Fruit fly (Drosophila melanogaster) whole organism, embryonic: Measurements from ENCODE around the gene CG9107.

Experiments used
- Abd-B ChIP-seq: fragments of 200-800 bp; sonication (Bioruptor generic); optimal IDR thresholded peaks from 2 replicates; lab custom pipeline; 2018; ENCODE audit warnings: missing biosample characterization, mild to moderate bottlenecking, missing genetic modification characterization, moderate library complexity
- Adf1 ChIP-seq: fragments of 200-800 bp; sonication (Bioruptor generic); IDR thresholded peaks from 2 replicates; pipeline ENCODE4 v1.3.6; 2022; ENCODE audit warnings: missing biosample characterization, missing genetic modification characterization
- Bdp1 ChIP-seq: fragments of 200-800 bp; sonication (Bioruptor generic); optimal IDR thresholded peaks from 3 replicates; lab custom pipeline; 2016; ENCODE audit warnings: missing biosample characterization, missing genetic modification characterization
- CG10543 ChIP-seq: fragments of 200-800 bp; sonication (Bioruptor generic); optimal IDR thresholded peaks from 3 replicates; lab custom pipeline; 2017; ENCODE audit warnings: missing biosample characterization, mild to moderate bottlenecking, missing genetic modification characterization, moderate library complexity
- CG10959 ChIP-seq: fragments of 200-800 bp; sonication (Bioruptor generic); IDR thresholded peaks from 2 replicates; pipeline ENCODE4 v1.3.6; 2022; ENCODE audit warnings: missing biosample characterization, missing genetic modification characterization
- CG11696 ChIP-seq: fragments of 200-800 bp; sonication (Bioruptor generic); IDR thresholded peaks from 2 replicates; pipeline ENCODE4 v1.3.6; 2022; ENCODE audit warnings: missing biosample characterization, missing genetic modification characterization
- CG12104 ChIP-seq: fragments of 200-800 bp; sonication (Bioruptor generic); optimal IDR thresholded peaks from 3 replicates; lab custom pipeline; 2016; ENCODE audit warnings: missing biosample characterization, missing genetic modification characterization
- CG14710 ChIP-seq: fragments of 200-800 bp; sonication (Bioruptor generic); optimal IDR thresholded peaks from 3 replicates; lab custom pipeline; 2019; ENCODE audit warnings: missing biosample characterization, mild to moderate bottlenecking, missing genetic modification characterization, moderate library complexity
- CG1529 ChIP-seq: fragments of 200-800 bp; sonication (Bioruptor generic); optimal IDR thresholded peaks from 3 replicates; lab custom pipeline; 2018; ENCODE audit warnings: missing biosample characterization, missing genetic modification characterization
- CG15479 ChIP-seq: fragments of 200-800 bp; sonication (Bioruptor generic); optimal IDR thresholded peaks from 3 replicates; lab custom pipeline; 2019; ENCODE audit warnings: missing biosample characterization, mild to moderate bottlenecking, missing genetic modification characterization, moderate library complexity
- CG16863 ChIP-seq: fragments of 200-800 bp; sonication (Bioruptor generic); optimal IDR thresholded peaks from 3 replicates; lab custom pipeline; 2016; ENCODE audit warnings: missing biosample characterization, missing genetic modification characterization
- CG17361 ChIP-seq: fragments of 200-800 bp; sonication (Bioruptor generic); IDR thresholded peaks from 3 replicates; pipeline ENCODE4 v1.3.6; 2022; ENCODE audit warnings: missing biosample characterization, missing genetic modification characterization
- CG2199 ChIP-seq: fragments of 200-800 bp; sonication (Bioruptor generic); IDR thresholded peaks from 3 replicates; pipeline ENCODE4 v1.3.6; 2022; ENCODE audit warnings: missing biosample characterization, missing genetic modification characterization
- CG2712 ChIP-seq: fragments of 200-800 bp; optimal IDR thresholded peaks from 3 replicates; lab custom pipeline; 2019; ENCODE audit warnings: missing biosample characterization, mild to moderate bottlenecking, missing genetic modification characterization, moderate library complexity
- CG31388 ChIP-seq: fragments of 200-800 bp; sonication (Bioruptor generic); optimal IDR thresholded peaks from 2 replicates; lab custom pipeline; 2016; ENCODE audit warnings: missing biosample characterization, missing genetic modification characterization
- CG33557 ChIP-seq: fragments of 200-800 bp; sonication (Bioruptor generic); optimal IDR thresholded peaks from 2 replicates; lab custom pipeline; 2019; ENCODE audit warnings: missing biosample characterization, mild to moderate bottlenecking, missing genetic modification characterization, moderate library complexity
- CG3995 ChIP-seq: fragments of 200-800 bp; sonication (Bioruptor generic); optimal IDR thresholded peaks from 3 replicates; lab custom pipeline; 2016; ENCODE audit warnings: missing biosample characterization, missing genetic modification characterization
- CG4282 ChIP-seq: fragments of 200-800 bp; sonication (Bioruptor generic); optimal IDR thresholded peaks from 2 replicates; lab custom pipeline; 2016; ENCODE audit warnings: missing biosample characterization, missing genetic modification characterization
- CG4328 ChIP-seq: fragments of 200-800 bp; sonication (Bioruptor generic); optimal IDR thresholded peaks from 3 replicates; lab custom pipeline; 2017; ENCODE audit warnings: missing biosample characterization, missing genetic modification reagents, missing genetic modification characterization
- CG4360 ChIP-seq: fragments of 200-800 bp; sonication (Bioruptor generic); IDR thresholded peaks from 2 replicates; pipeline ENCODE4 v1.3.6; 2022; ENCODE audit warnings: missing biosample characterization, missing genetic modification characterization
- CG8944 ChIP-seq: fragments of 200-800 bp; sonication (Bioruptor generic); optimal IDR thresholded peaks from 3 replicates; lab custom pipeline; 2016; ENCODE audit warnings: missing biosample characterization, missing genetic modification characterization
- Camta ChIP-seq: fragments of 200-800 bp; sonication (Bioruptor generic); optimal IDR thresholded peaks from 2 replicates; lab custom pipeline; 2016; ENCODE audit warnings: missing biosample characterization, missing genetic modification characterization
- Dbx ChIP-seq: fragments of 200-800 bp; sonication (Bioruptor generic); IDR thresholded peaks from 3 replicates; pipeline ENCODE4 v1.3.6; 2022; ENCODE audit warnings: missing biosample characterization, missing genetic modification characterization
- Hey ChIP-seq: fragments of 200-800 bp; sonication (Bioruptor generic); optimal IDR thresholded peaks from 3 replicates; lab custom pipeline; 2018; ENCODE audit warnings: missing biosample characterization, mild to moderate bottlenecking, missing genetic modification characterization
- Hr3 ChIP-seq: fragments of 200-800 bp; sonication (Bioruptor generic); optimal IDR thresholded peaks from 3 replicates; lab custom pipeline; 2016; ENCODE audit warnings: missing biosample characterization, missing genetic modification characterization
- Lhr ChIP-seq: fragments of 200-800 bp; sonication (Bioruptor generic); optimal IDR thresholded peaks from 3 replicates; lab custom pipeline; 2017; ENCODE audit warnings: mild to moderate bottlenecking, missing biosample characterization, missing genetic modification reagents, missing genetic modification characterization
- Med ChIP-seq: fragments of 200-800 bp; sonication (Bioruptor generic); peaks from one replicate; lab custom pipeline; 2016; ENCODE audit warnings: missing biosample characterization, missing genetic modification characterization, mild to moderate bottlenecking, inconsistent platforms, moderate library complexity
- NC2α ChIP-seq: fragments of 200-800 bp; sonication (Bioruptor generic); optimal IDR thresholded peaks from 2 replicates; lab custom pipeline; 2016; ENCODE audit warnings: missing biosample characterization, missing genetic modification characterization
- NfI ChIP-seq: fragments of 200-800 bp; sonication (Bioruptor generic); optimal IDR thresholded peaks from 3 replicates; lab custom pipeline; 2018; ENCODE audit warnings: missing biosample characterization, mild to moderate bottlenecking, missing genetic modification characterization, moderate library complexity
- Pdp1 ChIP-seq, 2 experiments: fragments of 200-800 bp; sonication (Bioruptor generic); optimal IDR thresholded peaks; 3 replicates each; lab custom pipeline; 2016; ENCODE audit warnings: missing biosample characterization in 2 of 2, missing genetic modification characterization in 2 of 2, mild to moderate bottlenecking in 1 of 2, moderate library complexity in 1 of 2
- Rx ChIP-seq: fragments of 200-800 bp; sonication (Bioruptor generic); IDR thresholded peaks from 2 replicates; pipeline ENCODE4 v1.3.6; 2022; ENCODE audit warnings: missing biosample characterization, missing genetic modification characterization
- TFAM ChIP-seq: fragments of 200-800 bp; sonication (Bioruptor generic); optimal IDR thresholded peaks from 2 replicates; lab custom pipeline; 2017; ENCODE audit warnings: missing biosample characterization, missing genetic modification characterization, inconsistent platforms
- br ChIP-seq: fragments of >200 bp; optimal IDR thresholded peaks from 2 replicates; lab custom pipeline; 2017
- btn ChIP-seq: fragments of 200-800 bp; sonication (Bioruptor generic); optimal IDR thresholded peaks from 2 replicates; lab custom pipeline; 2016; ENCODE audit warnings: missing biosample characterization, missing genetic modification characterization
- cg ChIP-seq: fragments of 200-800 bp; sonication (Bioruptor generic); optimal IDR thresholded peaks from 3 replicates; lab custom pipeline; 2019; ENCODE audit warnings: missing biosample characterization, mild to moderate bottlenecking, missing genetic modification characterization, moderate library complexity
- dysf ChIP-seq: fragments of 200-800 bp; sonication (Bioruptor generic); IDR thresholded peaks from 3 replicates; pipeline ENCODE4 v1.3.6; 2022; ENCODE audit warnings: missing biosample characterization, missing genetic modification characterization
- exex ChIP-seq: fragments of 200-800 bp; sonication (Bioruptor generic); optimal IDR thresholded peaks from 4 replicates; lab custom pipeline; 2018; ENCODE audit warnings: missing biosample characterization, mild to moderate bottlenecking, missing genetic modification characterization, moderate library complexity
- ken ChIP-seq: fragments of 200-800 bp; sonication (Bioruptor generic); IDR thresholded peaks from 3 replicates; pipeline ENCODE4 v1.3.6; 2022; ENCODE audit warnings: missing biosample characterization, missing genetic modification characterization
- lab ChIP-seq: fragments of 200-800 bp; sonication (Bioruptor generic); optimal IDR thresholded peaks from 3 replicates; lab custom pipeline; 2017; ENCODE audit warnings: missing biosample characterization, missing genetic modification characterization, mild to moderate bottlenecking, moderate library complexity, missing genetic modification reagents
- mirr ChIP-seq: fragments of 200-800 bp; sonication (Bioruptor generic); optimal IDR thresholded peaks from 3 replicates; lab custom pipeline; 2018; ENCODE audit warnings: missing biosample characterization, mild to moderate bottlenecking, missing genetic modification characterization
- nerfin-1 ChIP-seq: fragments of 200-800 bp; sonication (Bioruptor generic); optimal IDR thresholded peaks from 3 replicates; lab custom pipeline; 2019; ENCODE audit warnings: missing biosample characterization, mild to moderate bottlenecking, missing genetic modification characterization, moderate library complexity
- pfk ChIP-seq: fragments of 200-800 bp; sonication (Bioruptor generic); optimal IDR thresholded peaks from 2 replicates; lab custom pipeline; 2018; ENCODE audit warnings: missing biosample characterization, mild to moderate bottlenecking, missing genetic modification characterization, moderate library complexity
- pros ChIP-seq: fragments of 200-800 bp; sonication (Bioruptor generic); optimal IDR thresholded peaks from 3 replicates; lab custom pipeline; 2019; ENCODE audit warnings: missing biosample characterization, mild to moderate bottlenecking, missing genetic modification characterization, moderate library complexity
- pzg ChIP-seq: fragments of 200-800 bp; sonication (Bioruptor generic); optimal IDR thresholded peaks from 3 replicates; lab custom pipeline; 2018; ENCODE audit warnings: missing biosample characterization, mild to moderate bottlenecking, missing genetic modification characterization, moderate library complexity
- row ChIP-seq: fragments of 200-800 bp; sonication (Bioruptor generic); IDR thresholded peaks from 3 replicates; pipeline ENCODE4 v1.3.6; 2022; ENCODE audit warnings: missing biosample characterization, missing genetic modification characterization
- sens-2 ChIP-seq: fragments of 200-800 bp; sonication (Bioruptor generic); IDR thresholded peaks from 2 replicates; pipeline ENCODE4 v1.3.6; 2022; ENCODE audit warnings: missing biosample characterization, missing genetic modification characterization
- seq ChIP-seq: fragments of 200-800 bp; sonication (Bioruptor generic); IDR thresholded peaks from 2 replicates; pipeline ENCODE4 v1.3.6; 2022; ENCODE audit warnings: missing biosample characterization, missing genetic modification characterization
- slp2 ChIP-seq: fragments of 200-800 bp; sonication (Bioruptor generic); optimal IDR thresholded peaks from 2 replicates; lab custom pipeline; 2016; ENCODE audit warnings: missing biosample characterization, missing genetic modification characterization
- stc ChIP-seq: fragments of 200-800 bp; sonication (Bioruptor generic); IDR thresholded peaks from 2 replicates; pipeline ENCODE4 v1.3.6; 2022; ENCODE audit warnings: missing biosample characterization, missing genetic modification characterization
- sug ChIP-seq: fragments of 200-800 bp; optimal IDR thresholded peaks from 2 replicates; lab custom pipeline; 2019; ENCODE audit warnings: missing biosample characterization, mild to moderate bottlenecking, missing genetic modification characterization, moderate library complexity
- tgo ChIP-seq: fragments of 200-800 bp; sonication (Bioruptor generic); IDR thresholded peaks from 3 replicates; pipeline ENCODE4 v1.3.6; 2022; ENCODE audit warnings: missing biosample characterization, missing genetic modification characterization
- tll ChIP-seq, 2 experiments: fragments of 200-800 bp in 1 of 2; fragments of >200 bp in 1 of 2; sonication (Bioruptor generic) in 1 of 2; optimal IDR thresholded peaks; 2 replicates each; lab custom pipeline; 2017 to 2019; ENCODE audit warnings: missing biosample characterization in 2 of 2, missing genetic modification characterization in 2 of 2, mild to moderate bottlenecking in 1 of 2, moderate library complexity in 1 of 2

CG9107 gene

dm6 chr2L:5986940-5987339 lies 37.4 kb downstream of the CG9107 start (continued):
- no peak for TF ChIP-seq lab (GFP tag; lab: Kevin White, UChicago)
- no peak for TF ChIP-seq CG10959 (GFP tag; lab: Robert Waterston, UW)
- no peak for TF ChIP-seq sens-2
- TF ChIP-seq Hey: peak; percentile 40
- no peak for TF ChIP-seq CG10543
- peak; percentile 85 for TF ChIP-seq CG3995 (GFP tag; lab: Kevin White, UChicago)
- TF ChIP-seq CG15479 (GFP tag; lab: Kevin White, UChicago): peak; percentile 4
- peak; percentile 87 for TF ChIP-seq exex (tag; lab: Kevin White, UChicago)
- TF ChIP-seq row (GFP tag; lab: Robert Waterston, UW): no peak
- peak; percentile 86 for TF ChIP-seq CG1529 (GFP tag; lab: Kevin White, UChicago)
- TF ChIP-seq Rx (GFP tag; lab: Robert Waterston, UW): no peak
- no peak for TF ChIP-seq pzg
- TF ChIP-seq sug (tag; lab: Kevin White, UChicago): peak; percentile 27
- no peak for TF ChIP-seq Camta (GFP tag; lab: Kevin White, UChicago)
- TF ChIP-seq Dbx (GFP tag; lab: Robert Waterston, UW): no peak
- no peak for TF ChIP-seq br (lab: Kevin White, UChicago)
- peak; percentile 31 for TF ChIP-seq mirr (GFP tag; lab: Kevin White, UChicago)
- TF ChIP-seq Abd-B (GFP tag; lab: Kevin White, UChicago): no peak
- TF ChIP-seq Adf1 (GFP tag; lab: Robert Waterston, UW): no peak
- TF ChIP-seq NC2α (GFP tag; lab: Kevin White, UChicago): no peak
- no peak for TF ChIP-seq CG11696 (GFP tag; lab: Robert Waterston, UW)
- no peak for TF ChIP-seq Bdp1
- TF ChIP-seq Lhr (GFP tag; lab: Kevin White, UChicago): no peak
- no peak for TF ChIP-seq slp2 (GFP tag; lab: Kevin White, UChicago)
- TF ChIP-seq dysf (GFP tag; lab: Robert Waterston, UW): no peak
- TF ChIP-seq CG2712 (tag; lab: Kevin White, UChicago): no peak
- no peak for TF ChIP-seq CG2199 (GFP tag; lab: Robert Waterston, UW)
- TF ChIP-seq Hr3 (GFP tag; lab: Kevin White, UChicago): no peak
- no peak for TF ChIP-seq CG8944
- peak in 1 of 2 experiments; percentile 47 for TF ChIP-seq Pdp1 (GFP tag; optimal IDR thresholded peaks at IDR 0.05; lab: Kevin White, UChicago)
- no peak for TF ChIP-seq CG12104 (GFP tag; lab: Kevin White, UChicago)
- TF ChIP-seq CG4360 (GFP tag; lab: Robert Waterston, UW): no peak
- TF ChIP-seq tgo: no peak
- no peak for TF ChIP-seq NfI (GFP tag; lab: Kevin White, UChicago)
- TF ChIP-seq cg (GFP tag; lab: Kevin White, UChicago): peak; percentile 21
- TF ChIP-seq tll (GFP tag; optimal IDR thresholded peaks at IDR 0.05; lab: Kevin White, UChicago): no peak
- TF ChIP-seq btn (GFP tag; lab: Kevin White, UChicago): no peak
- TF ChIP-seq stc (GFP tag; lab: Robert Waterston, UW): no peak
- TF ChIP-seq CG17361 (GFP tag; lab: Robert Waterston, UW): no peak
- peak; percentile 15 for TF ChIP-seq CG4282 (GFP tag; lab: Kevin White, UChicago)
- TF ChIP-seq CG16863 (GFP tag; lab: Kevin White, UChicago): no peak
- no peak for TF ChIP-seq seq
- no peak for TF ChIP-seq pfk (GFP tag; lab: Kevin White, UChicago)
- TF ChIP-seq CG4328 (GFP tag; lab: Kevin White, UChicago): no peak
- no peak for TF ChIP-seq nerfin-1
- peak; percentile 1 for TF ChIP-seq pros
- no peak for TF ChIP-seq ken (GFP tag; lab: Robert Waterston, UW)
- TF ChIP-seq Med (GFP tag; lab: Kevin White, UChicago): peak; percentile 51
- no peak for TF ChIP-seq CG14710 (tag; lab: Kevin White, UChicago)
- TF ChIP-seq CG31388 (GFP tag; lab: Kevin White, UChicago): no peak
- TF ChIP-seq CG33557 (GFP tag; lab: Kevin White, UChicago): no peak
- TF ChIP-seq TFAM (GFP tag; lab: Kevin White, UChicago): no peak
- TF ChIP-seq, all 482 proteins: peak for 18
